Fruit fly (Drosophila melanogaster) whole organism, wandering third instar larva: ENCODE data around the gene CG32486.

Source experiments
- Abd-B ChIP-seq: fragments of >200 bp; optimal IDR thresholded peaks from 2 replicates; lab custom pipeline; 2017; ENCODE audit warnings: missing biosample characterization, missing genetic modification characterization
- CG32264 ChIP-seq: fragments of 200-800 bp; sonication (Bioruptor generic); optimal IDR thresholded peaks from 2 replicates; lab custom pipeline; 2016; ENCODE audit warnings: missing biosample characterization, missing genetic modification characterization
- CG9705 ChIP-seq: fragments of 200-800 bp; sonication (Bioruptor generic); optimal IDR thresholded peaks from 2 replicates; lab custom pipeline; 2018; ENCODE audit warnings: missing biosample characterization, mild to moderate bottlenecking, missing genetic modification characterization
- CrebA ChIP-seq: fragments of 200-800 bp; sonication (Bioruptor generic); optimal IDR thresholded peaks from 2 replicates; lab custom pipeline; 2016; ENCODE audit warnings: missing biosample characterization, mild to moderate bottlenecking, missing genetic modification characterization, borderline replicate concordance
- Dfd ChIP-seq: fragments of >200 bp; optimal IDR thresholded peaks from 2 replicates; lab custom pipeline; 2017; ENCODE audit warnings: missing biosample characterization, missing genetic modification characterization
- Dif ChIP-seq: fragments of 200-275, 200-300 bp; sonication (Bioruptor generic); optimal IDR thresholded peaks from 2 replicates; lab custom pipeline; 2018; ENCODE audit warnings: missing biosample characterization, missing genetic modification characterization; ENCODE audit not compliant: partially characterized antibody
- GATAd ChIP-seq: sonication (Bioruptor generic); optimal IDR thresholded peaks from 2 replicates; lab custom pipeline; 2016; ENCODE audit warnings: missing biosample characterization, missing genetic modification characterization
- HLH106 ChIP-seq: fragments of 200-800 bp; optimal IDR thresholded peaks from 3 replicates; lab custom pipeline; 2019; ENCODE audit warnings: missing biosample characterization, mild to moderate bottlenecking, missing genetic modification characterization, moderate library complexity
- Hnf4 ChIP-seq: fragments of 200-800 bp; sonication (Bioruptor generic); optimal IDR thresholded peaks from 2 replicates; lab custom pipeline; 2016; ENCODE audit warnings: missing biosample characterization, mild to moderate bottlenecking, missing genetic modification characterization
- Hr78 ChIP-seq: fragments of >200 bp; optimal IDR thresholded peaks from 2 replicates; lab custom pipeline; 2017; ENCODE audit warnings: missing biosample characterization, missing genetic modification characterization
- Hr83 ChIP-seq: fragments of 200-300 bp; sonication (Bioruptor generic); optimal IDR thresholded peaks from 2 replicates; lab custom pipeline; 2016; ENCODE audit warnings: missing biosample characterization, mild to moderate bottlenecking, missing genetic modification characterization, moderate library complexity; ENCODE audit not compliant: poor library complexity, severe bottlenecking
- Jra ChIP-seq: sonication (Bioruptor generic); optimal IDR thresholded peaks from 2 replicates; lab custom pipeline; 2016; ENCODE audit warnings: missing biosample characterization, missing genetic modification characterization
- Mio ChIP-seq: sonication (Bioruptor generic); optimal IDR thresholded peaks from 2 replicates; lab custom pipeline; 2016; ENCODE audit warnings: missing biosample characterization, missing genetic modification characterization
- Myc ChIP-seq: fragments of >200 bp; optimal IDR thresholded peaks from 2 replicates; lab custom pipeline; 2017
- N ChIP-seq: fragments of >200 bp; optimal IDR thresholded peaks from 2 replicates; lab custom pipeline; 2018; ENCODE audit warnings: missing biosample characterization, missing external identifiers, missing genetic modification characterization
- OdsH ChIP-seq: fragments of 200-800 bp; sonication (Bioruptor generic); optimal IDR thresholded peaks from 2 replicates; lab custom pipeline; 2016; ENCODE audit warnings: missing biosample characterization, mild to moderate bottlenecking, missing genetic modification characterization
- Rel ChIP-seq, 2 experiments: fragments of 200-800 bp; sonication (Bioruptor generic) in 1 of 2; optimal IDR thresholded peaks; 2 replicates in 1 of 2; 3 replicates in 1 of 2; lab custom pipeline; 2016 to 2019; ENCODE audit warnings: mild to moderate bottlenecking in 2 of 2, missing biosample characterization in 2 of 2, missing genetic modification characterization in 2 of 2, moderate library complexity in 1 of 2
- Sp1 ChIP-seq: fragments of 200-800 bp; sonication (Bioruptor generic); optimal IDR thresholded peaks from 3 replicates; lab custom pipeline; 2019; ENCODE audit warnings: missing biosample characterization, mild to moderate bottlenecking, missing genetic modification characterization, moderate library complexity
- Vsx2 ChIP-seq: fragments of 200-300, 225-300 bp; sonication (Bioruptor generic); optimal IDR thresholded peaks from 2 replicates; lab custom pipeline; 2018; ENCODE audit warnings: missing biosample characterization, missing genetic modification characterization; ENCODE audit not compliant: partially characterized antibody
- br ChIP-seq: fragments of 200-800 bp; sonication (Bioruptor generic); optimal IDR thresholded peaks from 2 replicates; lab custom pipeline; 2016; ENCODE audit warnings: missing biosample characterization, missing genetic modification characterization
- brk ChIP-seq: fragments of 200-800 bp; sonication (Bioruptor generic); optimal IDR thresholded peaks from 2 replicates; lab custom pipeline; 2016; ENCODE audit warnings: missing biosample characterization, mild to moderate bottlenecking, missing genetic modification characterization
- dl ChIP-seq, 2 experiments: fragments of 175-275, 200-275 bp in 1 of 2; fragments of 200-275 bp in 1 of 2; sonication (Bioruptor generic); optimal IDR thresholded peaks; lab custom pipeline; 2018; ENCODE audit warnings: mild to moderate bottlenecking in 2 of 2, missing biosample characterization in 2 of 2, missing genetic modification characterization in 2 of 2, moderate library complexity in 2 of 2; ENCODE audit not compliant: partially characterized antibody in 2 of 2, insufficient read depth in 1 of 2
- dmrt93B ChIP-seq: fragments of 200-800 bp; sonication (Bioruptor generic); optimal IDR thresholded peaks from 2 replicates; lab custom pipeline; 2018; ENCODE audit warnings: missing biosample characterization, mild to moderate bottlenecking, missing genetic modification characterization
- dsf ChIP-seq: sonication (Bioruptor generic); optimal IDR thresholded peaks from 2 replicates; lab custom pipeline; 2016; ENCODE audit warnings: missing biosample characterization, missing genetic modification characterization, borderline replicate concordance
- ey ChIP-seq: fragments of 200-800 bp; sonication (Bioruptor generic); optimal IDR thresholded peaks from 2 replicates; lab custom pipeline; 2016; ENCODE audit warnings: missing biosample characterization, missing genetic modification characterization
- foxo ChIP-seq, 2 experiments: fragments of 200-800 bp; sonication (Bioruptor generic); optimal IDR thresholded peaks; 2 replicates in 1 of 2; 3 replicates in 1 of 2; lab custom pipeline; 2016 to 2017; ENCODE audit warnings: missing biosample characterization in 2 of 2, missing genetic modification characterization in 2 of 2
- fru ChIP-seq: fragments of 200-800 bp; sonication (Bioruptor generic); optimal IDR thresholded peaks from 3 replicates; lab custom pipeline; 2016; ENCODE audit warnings: missing biosample characterization, mild to moderate bottlenecking, missing genetic modification characterization
- h ChIP-seq: fragments of 200-800 bp; sonication (Bioruptor generic); optimal IDR thresholded peaks from 3 replicates; lab custom pipeline; 2016; ENCODE audit warnings: missing biosample characterization, mild to moderate bottlenecking, missing genetic modification characterization
- jim ChIP-seq: fragments of 175-275, 200-325 bp; sonication (Bioruptor generic); optimal IDR thresholded peaks from 2 replicates; lab custom pipeline; 2016; ENCODE audit warnings: missing biosample characterization, mild to moderate bottlenecking, missing genetic modification characterization
- lola ChIP-seq: fragments of >200 bp; optimal IDR thresholded peaks from 2 replicates; lab custom pipeline; 2017; ENCODE audit warnings: missing biosample characterization, missing genetic modification characterization
- pan ChIP-seq: fragments of >200 bp; optimal IDR thresholded peaks from 2 replicates; lab custom pipeline; 2017
- psq ChIP-seq: fragments of 200-800 bp; sonication (Bioruptor generic); optimal IDR thresholded peaks from 3 replicates; lab custom pipeline; 2017; ENCODE audit warnings: missing biosample characterization, mild to moderate bottlenecking, missing genetic modification characterization, moderate library complexity
- rgr ChIP-seq: fragments of 200-800 bp; sonication (Bioruptor generic); optimal IDR thresholded peaks from 3 replicates; lab custom pipeline; 2016; ENCODE audit warnings: missing biosample characterization, mild to moderate bottlenecking, missing genetic modification characterization
- sage ChIP-seq: fragments of 200-800 bp; sonication (Bioruptor generic); optimal IDR thresholded peaks from 2 replicates; lab custom pipeline; 2016; ENCODE audit warnings: missing biosample characterization, mild to moderate bottlenecking, missing genetic modification characterization
- sv ChIP-seq: fragments of 200-800 bp; sonication (Bioruptor generic); optimal IDR thresholded peaks from 3 replicates; lab custom pipeline; 2016; ENCODE audit warnings: missing biosample characterization, missing genetic modification characterization
- tai ChIP-seq: sonication (Bioruptor generic); optimal IDR thresholded peaks from 2 replicates; lab custom pipeline; 2016; ENCODE audit warnings: missing biosample characterization, missing genetic modification characterization
- usp ChIP-seq: fragments of >200 bp; optimal IDR thresholded peaks from 2 replicates; lab custom pipeline; 2017; ENCODE audit warnings: missing biosample characterization, missing genetic modification characterization
- woc ChIP-seq: sonication (Bioruptor generic); optimal IDR thresholded peaks from 2 replicates; lab custom pipeline; 2016; ENCODE audit warnings: missing biosample characterization, mild to moderate bottlenecking, missing genetic modification characterization

The CG32486 gene

dm6 chr3L:3060054-3060979 is 10.3 kb downstream of the CG32486 start:
- TF ChIP-seq psq (peak; percentile 99), rgr (GFP tag; lab: Kevin White, UChicago) (peak; percentile 100), CG32264 (GFP tag; lab: Kevin White, UChicago) (peak; percentile 99), sage (GFP tag; lab: Kevin White, UChicago) (peak; percentile 99), foxo (GFP tag; optimal IDR thresholded peaks at IDR 0.05; lab: Kevin White, UChicago) (peak; percentile 99 to 100), Dfd (GFP tag; lab: Kevin White, UChicago) (peak; percentile 93), CG9705 (peak; percentile 98), ey (GFP tag; lab: Kevin White, UChicago) (peak; percentile 100), brk (peak; percentile 98), lola (GFP tag; lab: Kevin White, UChicago) (no peak), tai (peak; percentile 99), Abd-B (no peak), woc (GFP tag; lab: Kevin White, UChicago) (peak; percentile 98), Sp1 (GFP tag; lab: Kevin White, UChicago) (peak; percentile 99), Myc (lab: Kevin White, UChicago) (no peak), N (no peak), fru (GFP tag; lab: Kevin White, UChicago) (peak; percentile 100), dl (GFP tag; optimal IDR thresholded peaks at IDR 0.05; lab: Kevin White, UChicago; ENCODE audit: insufficient read depth in 1 of 2, partially characterized antibody in 2 of 2) (no peak), sv (GFP tag; lab: Kevin White, UChicago) (peak; percentile 99), usp (GFP tag; lab: Kevin White, UChicago) (no peak), dmrt93B (peak; percentile 100), Mio (GFP tag; lab: Kevin White, UChicago) (peak; percentile 98), Hr83 (GFP tag; lab: Kevin White, UChicago) (peak; percentile 99), Rel (GFP tag; optimal IDR thresholded peaks at IDR 0.05; lab: Kevin White, UChicago) (peak; percentile 99), Rel (tag; optimal IDR thresholded peaks at IDR 0.05; lab: Kevin White, UChicago) (peak; percentile 92), Vsx2 (GFP tag; lab: Kevin White, UChicago) (peak; percentile 89), Hnf4 (GFP tag; lab: Kevin White, UChicago) (peak; percentile 100), GATAd (GFP tag; lab: Kevin White, UChicago) (peak; percentile 100), jim (GFP tag; lab: Kevin White, UChicago) (peak; percentile 95), pan (no peak), Jra (GFP tag; lab: Kevin White, UChicago) (peak; percentile 99), OdsH (GFP tag; lab: Kevin White, UChicago) (peak; percentile 100), HLH106 (peak; percentile 100), Dif (GFP tag; lab: Kevin White, UChicago) (no peak), Hr78 (GFP tag; lab: Kevin White, UChicago) (no peak), br (peak; percentile 100), CrebA (GFP tag; lab: Kevin White, UChicago) (no peak), h (peak; percentile 100), dsf (GFP tag; lab: Kevin White, UChicago) (peak; percentile 98)
